Fruit fly (Drosophila melanogaster) whole organism, embryonic: ENCODE data around the gene CG43165.

Experiments
- Antp ChIP-seq: fragments of 200-800 bp; sonication (Bioruptor generic); optimal IDR thresholded peaks from 3 replicates; lab custom pipeline; 2016; ENCODE audit warnings: missing biosample characterization, missing genetic modification characterization
- CG10147 ChIP-seq: fragments of 200-800 bp; sonication (Bioruptor generic); optimal IDR thresholded peaks from 2 replicates; lab custom pipeline; 2019; ENCODE audit warnings: missing biosample characterization, mild to moderate bottlenecking, missing genetic modification characterization, moderate library complexity
- CG1024 ChIP-seq: fragments of 200-800 bp; sonication (Bioruptor generic); IDR thresholded peaks from 2 replicates; pipeline ENCODE4 v1.3.6; 2022; ENCODE audit warnings: missing biosample characterization, missing genetic modification characterization
- CG10321 ChIP-seq: fragments of 200-800 bp; sonication (Bioruptor generic); IDR thresholded peaks from 2 replicates; pipeline ENCODE4 v1.3.6; 2022; ENCODE audit warnings: missing biosample characterization, missing genetic modification characterization
- CG10959 ChIP-seq: fragments of 200-800 bp; sonication (Bioruptor generic); IDR thresholded peaks from 2 replicates; pipeline ENCODE4 v1.3.6; 2022; ENCODE audit warnings: missing biosample characterization, missing genetic modification characterization
- CG14667 ChIP-seq: fragments of 200-800 bp; sonication (Bioruptor generic); IDR thresholded peaks from 2 replicates; pipeline ENCODE4 v1.3.6; 2022; ENCODE audit warnings: missing biosample characterization, missing genetic modification characterization
- CG1529 ChIP-seq: fragments of 200-800 bp; sonication (Bioruptor generic); optimal IDR thresholded peaks from 3 replicates; lab custom pipeline; 2018; ENCODE audit warnings: missing biosample characterization, missing genetic modification characterization
- CG15601 ChIP-seq: fragments of 200-800 bp; sonication (Bioruptor generic); optimal IDR thresholded peaks from 3 replicates; lab custom pipeline; 2019; ENCODE audit warnings: missing biosample characterization, mild to moderate bottlenecking, missing genetic modification characterization, moderate library complexity
- CG17328 ChIP-seq: fragments of 200-800 bp; sonication (Bioruptor generic); IDR thresholded peaks from 2 replicates; pipeline ENCODE4 v1.3.6; 2022; ENCODE audit warnings: missing biosample characterization, missing genetic modification characterization
- CG18262 ChIP-seq: fragments of 200-800 bp; optimal IDR thresholded peaks from 3 replicates; lab custom pipeline; 2019; ENCODE audit warnings: missing biosample characterization, mild to moderate bottlenecking, missing genetic modification characterization, moderate library complexity
- CG1832 ChIP-seq: fragments of 200-800 bp; sonication (Bioruptor generic); optimal IDR thresholded peaks from 2 replicates; lab custom pipeline; 2017; ENCODE audit warnings: missing biosample characterization, mild to moderate bottlenecking, missing genetic modification characterization, inconsistent platforms
- CG2116 ChIP-seq: fragments of 200-800 bp; sonication (Bioruptor generic); optimal IDR thresholded peaks from 3 replicates; lab custom pipeline; 2018; ENCODE audit warnings: missing biosample characterization, mild to moderate bottlenecking, missing genetic modification characterization
- CG30403 ChIP-seq: fragments of 200-800 bp; sonication (Bioruptor generic); optimal IDR thresholded peaks from 3 replicates; lab custom pipeline; 2016; ENCODE audit warnings: missing biosample characterization, missing genetic modification characterization
- CG30431 ChIP-seq: fragments of 200-800 bp; sonication (Bioruptor generic); optimal IDR thresholded peaks from 2 replicates; lab custom pipeline; 2017; ENCODE audit warnings: missing biosample characterization, missing genetic modification characterization
- CG33213 ChIP-seq: fragments of 200-800 bp; sonication (Bioruptor generic); optimal IDR thresholded peaks from 3 replicates; lab custom pipeline; 2016; ENCODE audit warnings: missing biosample characterization, missing genetic modification characterization
- CG33557 ChIP-seq: fragments of 200-800 bp; sonication (Bioruptor generic); optimal IDR thresholded peaks from 2 replicates; lab custom pipeline; 2019; ENCODE audit warnings: missing biosample characterization, mild to moderate bottlenecking, missing genetic modification characterization, moderate library complexity
- CG4820 ChIP-seq: fragments of 200-800 bp; sonication (Bioruptor generic); optimal IDR thresholded peaks from 3 replicates; lab custom pipeline; 2016; ENCODE audit warnings: missing biosample characterization, missing genetic modification characterization
- CG6689 ChIP-seq: fragments of 200-800 bp; sonication (Bioruptor generic); IDR thresholded peaks from 2 replicates; pipeline ENCODE4 v1.3.6; 2022; ENCODE audit warnings: missing biosample characterization, missing genetic modification characterization
- CG7839 ChIP-seq: fragments of 200-800 bp; sonication (Bioruptor generic); optimal IDR thresholded peaks from 3 replicates; lab custom pipeline; 2018; ENCODE audit warnings: missing biosample characterization, mild to moderate bottlenecking, missing genetic modification characterization, moderate library complexity
- CG8478 ChIP-seq: fragments of >200 bp; optimal IDR thresholded peaks from 2 replicates; lab custom pipeline; 2018
- CG9727 ChIP-seq: fragments of 200-800 bp; sonication (Bioruptor generic); optimal IDR thresholded peaks from 3 replicates; lab custom pipeline; 2017; ENCODE audit warnings: missing biosample characterization, mild to moderate bottlenecking, missing genetic modification characterization
- Chrac-16 ChIP-seq: fragments of 200-800 bp; sonication (Bioruptor generic); optimal IDR thresholded peaks from 3 replicates; lab custom pipeline; 2016; ENCODE audit warnings: missing biosample characterization, missing genetic modification characterization
- Ets65A ChIP-seq: fragments of 200-800 bp; sonication (Bioruptor generic); peaks from one replicate; lab custom pipeline; 2016; ENCODE audit warnings: missing biosample characterization, missing genetic modification characterization
- Hmx ChIP-seq: fragments of 200-800 bp; sonication (Bioruptor generic); optimal IDR thresholded peaks from 2 replicates; lab custom pipeline; 2016; ENCODE audit warnings: missing biosample characterization, missing genetic modification characterization
- NK7.1 ChIP-seq: fragments of 200-800 bp; sonication (Bioruptor generic); optimal IDR thresholded peaks from 3 replicates; lab custom pipeline; 2016; ENCODE audit warnings: missing biosample characterization, missing genetic modification characterization
- Nf-YC ChIP-seq: fragments of 200-800 bp; optimal IDR thresholded peaks from 3 replicates; lab custom pipeline; 2019; ENCODE audit warnings: missing biosample characterization, mild to moderate bottlenecking, missing genetic modification characterization, moderate library complexity
- Xbp1 ChIP-seq: fragments of 200-800 bp; sonication (Bioruptor generic); optimal IDR thresholded peaks from 3 replicates; lab custom pipeline; 2016; ENCODE audit warnings: missing biosample characterization, mild to moderate bottlenecking, missing genetic modification characterization
- amos ChIP-seq: fragments of 200-800 bp; sonication (Bioruptor generic); IDR thresholded peaks from 2 replicates; pipeline ENCODE4 v1.3.6; 2022; ENCODE audit warnings: missing biosample characterization, missing genetic modification characterization; ENCODE audit not compliant: partially characterized antibody
- az2 ChIP-seq: fragments of 200-800 bp; sonication (Bioruptor generic); optimal IDR thresholded peaks from 3 replicates; lab custom pipeline; 2016; ENCODE audit warnings: missing biosample characterization, missing genetic modification characterization
- bsh ChIP-seq, 2 experiments: fragments of 200-800 bp; sonication (Bioruptor generic); optimal IDR thresholded peaks; 2 replicates each; lab custom pipeline; 2017 to 2018; ENCODE audit warnings: mild to moderate bottlenecking in 2 of 2, missing biosample characterization in 2 of 2, missing genetic modification characterization in 2 of 2, moderate library complexity in 1 of 2
- btn ChIP-seq: fragments of 200-800 bp; sonication (Bioruptor generic); optimal IDR thresholded peaks from 2 replicates; lab custom pipeline; 2016; ENCODE audit warnings: missing biosample characterization, missing genetic modification characterization
- ci ChIP-seq: fragments of 200-800 bp; sonication (Bioruptor generic); IDR thresholded peaks from 3 replicates; pipeline ENCODE4 v1.3.6; 2022; ENCODE audit warnings: missing biosample characterization, missing genetic modification characterization
- crp ChIP-seq, 2 experiments: fragments of 200-800 bp; sonication (Bioruptor generic); optimal IDR thresholded peaks; 2 replicates in 1 of 2; 3 replicates in 1 of 2; lab custom pipeline; 2017; ENCODE audit warnings: missing biosample characterization in 2 of 2, missing genetic modification characterization in 2 of 2, mild to moderate bottlenecking in 1 of 2, moderate library complexity in 1 of 2
- dan ChIP-seq: fragments of 200-800 bp; sonication (Bioruptor generic); IDR thresholded peaks from 2 replicates; pipeline ENCODE4 v1.3.6; 2022; ENCODE audit warnings: missing biosample characterization, missing genetic modification characterization
- dmrt11E ChIP-seq: fragments of 200-800 bp; sonication (Bioruptor generic); optimal IDR thresholded peaks from 3 replicates; lab custom pipeline; 2018; ENCODE audit warnings: missing biosample characterization, mild to moderate bottlenecking, missing genetic modification characterization, moderate library complexity
- dmrt99B ChIP-seq: fragments of 200-800 bp; sonication (Bioruptor generic); optimal IDR thresholded peaks from 2 replicates; lab custom pipeline; 2018; ENCODE audit warnings: missing biosample characterization, mild to moderate bottlenecking, missing genetic modification characterization, moderate library complexity
- fd96Cb ChIP-seq: fragments of 200-800 bp; sonication (Bioruptor generic); optimal IDR thresholded peaks from 2 replicates; lab custom pipeline; 2018; ENCODE audit warnings: missing biosample characterization, mild to moderate bottlenecking, missing genetic modification characterization, moderate library complexity
- gem ChIP-seq: fragments of 200-800 bp; sonication (Bioruptor generic); optimal IDR thresholded peaks from 2 replicates; lab custom pipeline; 2019; ENCODE audit warnings: missing biosample characterization, mild to moderate bottlenecking, missing genetic modification characterization, moderate library complexity
- oc ChIP-seq: fragments of 200-800 bp; sonication (Bioruptor generic); optimal IDR thresholded peaks from 2 replicates; lab custom pipeline; 2018; ENCODE audit warnings: missing biosample characterization, mild to moderate bottlenecking, missing genetic modification characterization, moderate library complexity
- pnt ChIP-seq: fragments of 200-800 bp; sonication (Bioruptor generic); optimal IDR thresholded peaks from 3 replicates; lab custom pipeline; 2016; ENCODE audit warnings: missing biosample characterization, missing genetic modification characterization
- prd ChIP-seq, 3 experiments: fragments of >200 bp in 2 of 3; fragments of 200-800 bp in 1 of 3; sonication (Bioruptor generic) in 1 of 3; optimal IDR thresholded peaks in 2 of 3; IDR thresholded peaks in 1 of 3; 2 replicates in 2 of 3; 3 replicates in 1 of 3; pipeline versions ENCODE4 v1.3.6 to Lab custom; 2017 to 2022; ENCODE audit warnings: missing biosample characterization in 1 of 3, missing genetic modification characterization in 1 of 3
- pros ChIP-seq: fragments of 200-800 bp; sonication (Bioruptor generic); optimal IDR thresholded peaks from 3 replicates; lab custom pipeline; 2019; ENCODE audit warnings: missing biosample characterization, mild to moderate bottlenecking, missing genetic modification characterization, moderate library complexity
- seq ChIP-seq: fragments of 200-800 bp; sonication (Bioruptor generic); IDR thresholded peaks from 2 replicates; pipeline ENCODE4 v1.3.6; 2022; ENCODE audit warnings: missing biosample characterization, missing genetic modification characterization
- sr ChIP-seq: fragments of 200-800 bp; sonication (Bioruptor generic); IDR thresholded peaks from 3 replicates; pipeline ENCODE4 v1.3.6; 2022; ENCODE audit warnings: missing biosample characterization, missing genetic modification characterization
- ttk ChIP-seq: fragments of 200-800 bp; sonication (Bioruptor generic); IDR thresholded peaks from 2 replicates; pipeline ENCODE4 v2.1.2; 2022; ENCODE audit warnings: missing biosample characterization, missing genetic modification characterization
- unpg ChIP-seq: fragments of 200-800 bp; sonication (Bioruptor generic); optimal IDR thresholded peaks from 3 replicates; lab custom pipeline; 2018; ENCODE audit warnings: missing biosample characterization, mild to moderate bottlenecking, missing genetic modification characterization, moderate library complexity
- vvl ChIP-seq: fragments of 200-800 bp; sonication (Bioruptor generic); IDR thresholded peaks from 2 replicates; pipeline ENCODE4 v1.3.6; 2022; ENCODE audit warnings: missing biosample characterization, missing genetic modification characterization
- z ChIP-seq: fragments of 200-800 bp; sonication (Bioruptor generic); IDR thresholded peaks from 3 replicates; pipeline ENCODE4 v1.3.6; 2022; ENCODE audit warnings: missing biosample characterization, missing genetic modification characterization
- zfh1 ChIP-seq: fragments of 200-800 bp; sonication (Bioruptor generic); IDR thresholded peaks from 3 replicates; pipeline ENCODE4 v1.3.6; 2022; ENCODE audit warnings: missing biosample characterization, missing genetic modification characterization

The CG43165 gene

DNA sequence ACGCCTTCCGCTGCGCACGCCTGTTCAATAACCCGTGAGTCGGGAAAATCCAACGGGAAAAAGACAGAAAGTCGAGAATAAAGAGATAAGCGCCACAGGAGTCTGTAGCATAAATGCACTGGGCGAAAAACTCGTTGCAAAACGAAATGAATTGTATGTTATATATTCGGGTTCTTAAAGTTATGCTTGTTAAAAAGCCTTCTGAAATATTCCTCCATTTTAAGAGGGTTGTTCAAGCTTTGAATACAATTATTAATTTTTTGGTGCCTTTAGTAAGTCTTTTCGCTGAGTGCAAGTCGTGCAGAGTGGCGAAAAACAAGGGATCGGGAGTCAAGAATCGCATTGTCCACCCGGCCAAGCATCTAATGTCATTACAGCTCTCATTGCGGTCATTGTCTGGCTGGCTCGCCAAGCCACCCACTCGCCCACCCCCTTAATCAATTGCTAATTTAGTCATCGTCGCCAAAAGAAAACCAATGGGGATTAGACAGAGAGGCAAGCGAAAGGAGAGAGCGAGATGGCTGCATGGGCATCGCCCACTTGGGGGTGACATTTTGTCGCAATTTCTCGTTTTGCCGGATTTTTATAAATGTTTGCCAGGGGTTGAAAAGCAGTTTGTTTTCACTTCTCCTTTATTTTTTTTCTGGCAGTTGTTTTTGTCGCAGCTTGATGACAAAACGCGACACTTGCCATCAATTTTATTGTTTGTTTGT is 9.5 kb downstream of the CG43165 start:
- TF ChIP-seq CG1529 (GFP tag; lab: Kevin White, UChicago) (no peak), zfh1 (GFP tag; lab: Robert Waterston, UW) (0 out of 3 replicates have a peak, but pooled peaks have one; percentile 49), bsh (GFP tag; optimal IDR thresholded peaks at IDR 0.05; lab: Kevin White, UChicago) (peak in 1 of 2 experiments; percentile 49), Hmx (no peak), btn (no peak), CG1832 (GFP tag; lab: Kevin White, UChicago) (peak; percentile 59), CG9727 (GFP tag; lab: Kevin White, UChicago) (peak; percentile 39), NK7.1 (GFP tag; lab: Kevin White, UChicago) (no peak), CG14667 (GFP tag; lab: Robert Waterston, UW) (no peak), az2 (GFP tag; lab: Kevin White, UChicago) (peak; percentile 20), Ets65A (peak; percentile 27), CG17328 (peak; percentile 29; the same call in 1 of the 2 replicates), oc (tag; lab: Kevin White, UChicago) (peak; percentile 10), vvl (GFP tag; lab: Robert Waterston, UW) (peak; percentile 26; the same call in 1 of the 2 replicates), unpg (peak; percentile 21), CG33557 (peak; percentile 10), CG8478 (lab: Kevin White, UChicago) (no peak), Chrac-16 (GFP tag; lab: Kevin White, UChicago) (peak; percentile 19), dmrt11E (peak; percentile 65), Nf-YC (tag; lab: Kevin White, UChicago) (peak; percentile 90), CG7839 (tag; lab: Kevin White, UChicago) (peak; percentile 25), prd (optimal IDR thresholded peaks at IDR 0.05; lab: Kevin White, UChicago) (no peak), prd (GFP tag; IDR thresholded peaks at IDR 0.05; lab: Robert Waterston, UW) (peak; percentile 62; the same call in 2 of the 3 replicates), CG33213 (no peak), seq (GFP tag; lab: Robert Waterston, UW) (peak; percentile 84), CG6689 (GFP tag; lab: Robert Waterston, UW) (0 out of 2 replicates have a peak, but pooled peaks have one; percentile 16), dmrt99B (tag; lab: Kevin White, UChicago) (peak; percentile 5), CG10959 (GFP tag; lab: Robert Waterston, UW) (0 out of 2 replicates have a peak, but pooled peaks have one; percentile 8), CG10321 (GFP tag; lab: Robert Waterston, UW) (0 out of 2 replicates have a peak, but pooled peaks have one; percentile 18), z (GFP tag; lab: Robert Waterston, UW) (no peak), Antp (GFP tag; lab: Kevin White, UChicago) (peak; percentile 5), CG15601 (tag; lab: Kevin White, UChicago) (no peak), dan (GFP tag; lab: Robert Waterston, UW) (0 out of 2 replicates have a peak, but pooled peaks have one; percentile 19), ttk (GFP tag; lab: Robert Waterston, UW) (peak; percentile 22; the same call in 1 of the 2 replicates), pnt (GFP tag; lab: Kevin White, UChicago) (peak; percentile 27), Xbp1 (GFP tag; lab: Kevin White, UChicago) (peak; percentile 12), CG4820 (GFP tag; lab: Kevin White, UChicago) (peak; percentile 27), CG2116 (GFP tag; lab: Kevin White, UChicago) (no peak), gem (peak; percentile 51), CG30403 (GFP tag; lab: Kevin White, UChicago) (peak; percentile 21), pros (GFP tag; lab: Kevin White, UChicago) (peak; percentile 3), CG1024 (GFP tag; lab: Robert Waterston, UW) (peak; percentile 6; the same call in 1 of the 2 replicates), CG18262 (tag; lab: Kevin White, UChicago) (no peak), CG30431 (peak; percentile 4), sr (GFP tag; lab: Robert Waterston, UW) (no peak), amos (GFP tag; lab: Robert Waterston, UW) (no peak), fd96Cb (tag; lab: Kevin White, UChicago) (no peak), ci (0 out of 3 replicates have a peak, but pooled peaks have one; percentile 36), crp (GFP tag; optimal IDR thresholded peaks at IDR 0.05; lab: Kevin White, UChicago) (no peak), CG10147 (no peak)
